Worm (Caenorhabditis elegans) whole organism, early embryonic: Measurements from ENCODE around the gene ceh-83.
A peak's percentile ranks its signal among the peaks of the same experiment; 100 is the strongest.

Experiments used
- B0310.2 ChIP-seq: sonication (generic microtip); optimal IDR thresholded peaks from 2 replicates; lab custom pipeline; 2016; ENCODE audit warnings: mild to moderate bottlenecking, missing genetic modification characterization, missing compliant biosample characterization
- F13C5.2 ChIP-seq: sonication (generic microtip); optimal IDR thresholded peaks from 2 replicates; lab custom pipeline; 2017; ENCODE audit warnings: mild to moderate bottlenecking, missing genetic modification characterization, inconsistent platforms, missing compliant biosample characterization
- aly-1 ChIP-seq: sonication (generic microtip); optimal IDR thresholded peaks from 2 replicates; lab custom pipeline; 2016; ENCODE audit warnings: missing genetic modification characterization, missing compliant biosample characterization
- ama-1 ChIP-seq: fragments of 150-350 bp; optimal IDR thresholded peaks from 2 replicates; lab custom pipeline; 2014
- ceh-13 ChIP-seq: fragments of 200-800 bp; sonication (Bioruptor generic); optimal IDR thresholded peaks from 2 replicates; lab custom pipeline; 2018; ENCODE audit warnings: mild to moderate bottlenecking, missing genetic modification characterization, missing compliant biosample characterization
- ceh-36 ChIP-seq: sonication (generic microtip); optimal IDR thresholded peaks from 2 replicates; lab custom pipeline; 2016; ENCODE audit warnings: missing genetic modification characterization, inconsistent platforms, missing compliant biosample characterization
- ets-7 ChIP-seq: sonication (generic microtip); optimal IDR thresholded peaks from 2 replicates; lab custom pipeline; 2016; ENCODE audit warnings: missing genotype, missing genetic modification characterization, missing compliant biosample characterization
- flt-1 ChIP-seq: fragments of 200-800 bp; sonication (Bioruptor generic); IDR thresholded peaks from 2 replicates; pipeline ENCODE4 v1.3.6; 2022; ENCODE audit warnings: missing genetic modification characterization, missing compliant biosample characterization
- hmbx-1 ChIP-seq: sonication (generic microtip); optimal IDR thresholded peaks from 2 replicates; lab custom pipeline; 2016; ENCODE audit warnings: mild to moderate bottlenecking, missing genetic modification characterization, missing compliant biosample characterization
- hmg-4 ChIP-seq: fragments of 200-800 bp; sonication (Bioruptor generic); optimal IDR thresholded peaks from 2 replicates; lab custom pipeline; 2018; ENCODE audit warnings: mild to moderate bottlenecking, missing genetic modification characterization, missing compliant biosample characterization
- hnd-1 ChIP-seq: sonication (generic microtip); optimal IDR thresholded peaks from 2 replicates; lab custom pipeline; 2016; ENCODE audit warnings: missing genetic modification characterization, missing compliant biosample characterization
- pes-1 ChIP-seq: fragments of 200-800 bp; sonication (Bioruptor generic); IDR thresholded peaks from 2 replicates; pipeline ENCODE4 v1.3.6; 2022; ENCODE audit warnings: missing genetic modification reagents, missing genetic modification characterization, missing compliant biosample characterization
- scrt-1 ChIP-seq: fragments of 200-800 bp; sonication (Bioruptor generic); IDR thresholded peaks from 2 replicates; pipeline ENCODE4 v1.3.6; 2022; ENCODE audit warnings: missing genetic modification characterization, missing compliant biosample characterization
- sea-1 ChIP-seq: fragments of 200-800 bp; sonication (Bioruptor generic); conservative IDR thresholded peaks from 2 replicates; pipeline ENCODE4 v1.3.6; 2022; ENCODE audit warnings: missing genetic modification characterization, missing compliant biosample characterization
- tbx-11 ChIP-seq: fragments of 200-800 bp; sonication (Bioruptor generic); IDR thresholded peaks from 2 replicates; pipeline ENCODE4 v1.3.6; 2022; ENCODE audit warnings: missing genetic modification characterization, missing compliant biosample characterization
- tbx-37 ChIP-seq: fragments of 200-800 bp; sonication (Bioruptor generic); conservative IDR thresholded peaks from 2 replicates; pipeline ENCODE4 v1.3.6; 2022; ENCODE audit warnings: missing genetic modification reagents, missing genetic modification characterization, missing compliant biosample characterization
- tra-4 ChIP-seq: sonication (generic microtip); optimal IDR thresholded peaks from 2 replicates; lab custom pipeline; 2017; ENCODE audit warnings: missing genetic modification characterization, missing compliant biosample characterization

ceh-83 gene

DNA sequence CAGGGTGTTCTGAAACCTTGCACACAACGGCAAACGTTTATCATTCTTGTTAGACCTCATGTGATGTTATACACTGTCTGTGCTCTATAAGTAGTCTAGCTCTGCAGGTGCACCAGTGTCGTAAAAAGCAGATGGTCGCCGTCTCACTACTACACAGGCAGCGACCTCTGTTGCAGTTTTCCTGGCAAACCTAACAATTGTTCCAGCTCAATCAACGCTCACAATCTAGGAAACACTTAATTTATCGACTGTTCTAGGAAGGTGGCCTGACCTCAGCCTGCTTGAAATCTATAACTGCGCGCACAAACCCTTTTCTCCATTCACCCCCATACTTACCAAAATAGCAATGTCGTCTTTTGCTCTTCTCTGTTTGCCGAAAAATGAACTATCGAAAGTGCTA is 12.0 kb downstream of the ceh-83 start, which contains the start of gene fbxb-11:
Gene fbxb-11 (plus strand): TSS at position 301 of the 400 bp plus-strand sequence.
- no peak for TF ChIP-seq ceh-36
- no peak for TF ChIP-seq ama-1 (lab: Kevin White, UChicago)
- no peak for TF ChIP-seq tbx-37 (GFP tag; lab: Robert Waterston, UW)
- TF ChIP-seq hnd-1 (tag; lab: Kevin White, UChicago): no peak
- no peak for TF ChIP-seq sea-1 (GFP tag; lab: Robert Waterston, UW)
- TF ChIP-seq pes-1 (GFP tag; lab: Robert Waterston, UW): no peak

ce11 chrII:1722394-1722793 is 13.9 kb downstream of the ceh-83 start, which contains the start of the genes fbxb-5 and btb-8:
Gene fbxb-5 (minus strand): TSS chrII:1722494.
Gene btb-8 (plus strand): TSS chrII:1722770.
- no peak for TF ChIP-seq tbx-37 (GFP tag; lab: Robert Waterston, UW)
- TF ChIP-seq scrt-1 (GFP tag; lab: Robert Waterston, UW): no peak
- TF ChIP-seq ets-7 (tag; lab: Kevin White, UChicago): no peak
- TF ChIP-seq tra-4 (tag; lab: Kevin White, UChicago): no peak
- TF ChIP-seq hnd-1 (tag; lab: Kevin White, UChicago): no peak
- no peak for TF ChIP-seq hmg-4 (GFP tag; lab: Kevin White, UChicago)
- TF ChIP-seq tbx-11: no peak
- TF ChIP-seq ceh-13: no peak

ce11 chrII:1719153-1719552 is 17.2 kb downstream of the ceh-83 start, which contains the start of gene fbxb-48:
Gene fbxb-48 (minus strand): TSS chrII:1719253.
- no peak for TF ChIP-seq F13C5.2 (tag; lab: Kevin White, UChicago)
- TF ChIP-seq tbx-37 (GFP tag; lab: Robert Waterston, UW): no peak
- TF ChIP-seq pes-1 (GFP tag; lab: Robert Waterston, UW): no peak
- TF ChIP-seq tbx-11: no peak
- TF ChIP-seq hmbx-1: no peak
- no peak for TF ChIP-seq hnd-1 (tag; lab: Kevin White, UChicago)
- no peak for TF ChIP-seq tra-4 (tag; lab: Kevin White, UChicago)
- no peak for TF ChIP-seq B0310.2 (tag; lab: Kevin White, UChicago)
- TF ChIP-seq flt-1 (GFP tag; lab: Robert Waterston, UW): no peak
- no peak for TF ChIP-seq ama-1 (lab: Kevin White, UChicago)
- TF ChIP-seq sea-1 (GFP tag; lab: Robert Waterston, UW): no peak
- TF ChIP-seq ceh-36: no peak
- TF ChIP-seq hmg-4 (GFP tag; lab: Kevin White, UChicago): no peak
- no peak for TF ChIP-seq aly-1 (tag; lab: Kevin White, UChicago)
- TF ChIP-seq scrt-1 (GFP tag; lab: Robert Waterston, UW): no peak
- TF ChIP-seq ets-7 (tag; lab: Kevin White, UChicago): no peak

DNA sequence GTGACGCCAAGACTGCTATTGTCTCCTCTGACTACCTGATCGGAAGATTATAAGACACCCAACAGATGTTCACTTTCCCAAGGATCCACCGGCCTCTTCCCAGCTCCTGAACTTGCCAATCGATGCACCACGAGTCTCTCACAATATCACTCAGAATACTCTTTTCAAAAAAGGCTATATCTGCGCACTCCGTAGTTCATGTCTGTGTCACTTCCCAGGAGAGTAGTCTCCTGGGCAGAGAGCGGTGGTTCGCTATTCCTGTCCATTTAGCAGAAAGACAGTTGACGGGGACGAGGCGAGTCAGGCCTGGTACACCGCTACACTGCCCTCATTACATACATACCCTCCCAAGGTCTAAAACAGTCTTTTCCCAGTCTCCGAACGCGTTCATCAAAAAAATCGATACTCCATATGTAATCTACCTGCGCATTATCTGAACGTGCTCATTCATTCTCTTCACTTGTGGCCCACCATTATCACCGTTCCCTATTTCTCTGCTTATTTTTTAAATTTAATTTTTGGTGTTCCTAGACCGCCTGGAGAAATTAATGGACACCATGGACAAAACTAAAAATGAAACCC is 21.5 kb downstream of the ceh-83 start, which contains the start of gene btb-6:
Gene btb-6 (plus strand): TSS at position 532 of the 582 bp plus-strand sequence.
- TF ChIP-seq tbx-11 (no peak), B0310.2 (tag; lab: Kevin White, UChicago) (no peak), flt-1 (GFP tag; lab: Robert Waterston, UW) (no peak), ets-7 (tag; lab: Kevin White, UChicago) (no peak), tbx-37 (GFP tag; lab: Robert Waterston, UW) (no peak), ceh-13 (peak; percentile 1), hnd-1 (tag; lab: Kevin White, UChicago) (no peak), sea-1 (GFP tag; lab: Robert Waterston, UW) (no peak)

- TF ChIP-seq sea-1 (GFP tag; lab: Robert Waterston, UW): no peak
- TF ChIP-seq hmbx-1: no peak
- no peak for TF ChIP-seq hmg-4 (GFP tag; lab: Kevin White, UChicago)
- no peak for TF ChIP-seq tra-4 (tag; lab: Kevin White, UChicago)
- TF ChIP-seq pes-1 (GFP tag; lab: Robert Waterston, UW): no peak
- no peak for TF ChIP-seq ama-1 (lab: Kevin White, UChicago)
- no peak for TF ChIP-seq flt-1 (GFP tag; lab: Robert Waterston, UW)
Measured at ce11 chrII:1712938-1713337, 23.4 kb downstream of the ceh-83 start, which contains the start of gene btb-7. Gene btb-7 (plus strand): TSS chrII:1713238.

- TF ChIP-seq aly-1 (tag; lab: Kevin White, UChicago): no peak
- no peak for TF ChIP-seq B0310.2 (tag; lab: Kevin White, UChicago)
- TF ChIP-seq tbx-11: no peak
- no peak for TF ChIP-seq sea-1 (GFP tag; lab: Robert Waterston, UW)
- TF ChIP-seq ceh-13: no peak
- no peak for TF ChIP-seq hnd-1 (tag; lab: Kevin White, UChicago)
- TF ChIP-seq ama-1 (lab: Kevin White, UChicago): no peak
- TF ChIP-seq hmbx-1: no peak
- TF ChIP-seq tbx-37 (GFP tag; lab: Robert Waterston, UW): no peak
- TF ChIP-seq F13C5.2 (tag; lab: Kevin White, UChicago): no peak
- no peak for TF ChIP-seq pes-1 (GFP tag; lab: Robert Waterston, UW)
- no peak for TF ChIP-seq tra-4 (tag; lab: Kevin White, UChicago)
- no peak for TF ChIP-seq scrt-1 (GFP tag; lab: Robert Waterston, UW)
- TF ChIP-seq ets-7 (tag; lab: Kevin White, UChicago): no peak
- TF ChIP-seq ceh-36: no peak
Measured at ce11 chrII:1709959-1710358, 26.4 kb downstream of the ceh-83 start, which contains the start of gene fbxa-184. Gene fbxa-184 (plus strand): TSS chrII:1710259.

ce11 chrII:1706385-1706784 is 29.9 kb downstream of the ceh-83 start, which contains the start of gene sdz-18:
Gene sdz-18 (minus strand): TSS chrII:1706485.
- no peak for TF ChIP-seq sea-1 (GFP tag; lab: Robert Waterston, UW)
- no peak for TF ChIP-seq aly-1 (tag; lab: Kevin White, UChicago)
- no peak for TF ChIP-seq tra-4 (tag; lab: Kevin White, UChicago)
- TF ChIP-seq pes-1 (GFP tag; lab: Robert Waterston, UW): no peak
- TF ChIP-seq tbx-37 (GFP tag; lab: Robert Waterston, UW): no peak
